Worm (Caenorhabditis elegans): Measurements from ENCODE around the gene pup-2.

Gene pup-2

DNA sequence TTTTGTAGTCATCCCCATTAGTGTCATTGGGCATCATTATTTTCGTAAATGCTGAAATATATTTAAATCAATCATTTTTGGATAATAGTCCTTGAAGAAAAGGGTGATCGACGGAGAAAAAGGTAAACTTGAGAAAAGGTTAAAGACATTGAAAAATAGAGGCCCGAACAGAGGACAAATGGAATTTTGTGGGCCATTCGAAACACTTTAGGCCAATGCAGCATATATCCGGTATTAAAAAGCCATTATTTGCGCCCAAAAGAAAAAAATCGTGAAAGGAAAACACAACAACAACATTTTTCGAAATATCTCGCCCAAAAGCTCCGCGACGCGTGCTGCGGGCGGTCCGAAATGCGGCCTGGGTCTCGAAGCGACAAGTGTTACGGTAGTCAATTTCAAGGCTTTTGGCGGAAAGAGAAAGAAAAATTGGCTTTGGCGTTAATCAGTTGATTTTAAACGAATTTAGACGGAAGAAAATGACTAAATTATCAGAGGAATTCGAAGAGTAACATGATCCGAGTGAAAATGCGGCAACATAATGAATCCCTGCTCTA lies 21.2 kb downstream of the pup-2 start, which contains the start of gene morc-1 (continued):
- TF ChIP-seq mcd-1 (GFP tag; IDR thresholded peaks at IDR 0.05) (no peak), hsf-1 (GFP tag; IDR thresholded peaks at IDR 0.05) (no peak), ceh-91 (GFP tag; IDR thresholded peaks at IDR 0.05) (0 out of 2 replicates have a peak, but pooled peaks have one; percentile 30)

DNA sequence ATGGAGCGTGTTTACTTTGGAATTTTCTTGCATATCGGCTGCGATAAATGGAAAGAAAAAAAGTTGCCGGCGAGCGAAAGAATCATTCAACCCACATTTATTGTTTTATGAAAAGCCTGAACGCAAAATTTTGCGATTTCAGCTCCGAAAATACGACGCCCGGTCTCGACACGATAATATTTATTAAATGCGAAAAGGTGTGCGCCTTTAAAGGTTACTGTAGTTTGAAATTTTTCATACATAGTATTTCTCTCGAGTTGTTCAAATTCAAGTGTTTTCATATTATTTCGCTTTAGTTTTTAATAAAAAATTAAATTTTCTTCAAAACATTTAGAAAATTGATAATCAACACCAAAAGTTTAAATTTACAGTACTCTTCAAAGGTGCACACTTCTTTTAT lies 23.3 kb downstream of the pup-2 start, which contains the start of gene syx-16:
Gene syx-16 (minus strand): TSS at position 118 of the 400 bp plus-strand sequence.
- TF ChIP-seq D2030.7 (GFP tag; IDR thresholded peaks at IDR 0.05) = peak; percentile 35; the same call in 1 of the 2 replicates
- TF ChIP-seq F23B12.7 (tag; optimal IDR thresholded peaks at IDR 0.05; ENCODE audit: insufficient read depth) = no peak
- TF ChIP-seq F33H1.4 (GFP tag; IDR thresholded peaks at IDR 0.05) = peak; percentile 75
- TF ChIP-seq ztf-18 (tag; optimal IDR thresholded peaks at IDR 0.05) = no peak
- TF ChIP-seq xnd-1 (tag; optimal IDR thresholded peaks at IDR 0.05) = peak; percentile 82
- TF ChIP-seq dox-1 (GFP tag; IDR thresholded peaks at IDR 0.05) = peak; percentile 27; the same call in 1 of the 2 replicates
- peak; percentile 83 for TF ChIP-seq lsl-1 (GFP tag; optimal IDR thresholded peaks at IDR 0.05)
- peak; percentile 33 for TF ChIP-seq lin-54 (GFP tag; optimal IDR thresholded peaks at IDR 0.05)
- no peak for TF ChIP-seq F10E7.11 (tag; optimal IDR thresholded peaks at IDR 0.05)
- no peak for TF ChIP-seq T26A5.8 (tag; optimal IDR thresholded peaks at IDR 0.05)
- TF ChIP-seq madf-6 (GFP tag; IDR thresholded peaks at IDR 0.05) = peak; percentile 93
- TF ChIP-seq madf-8 (GFP tag; conservative IDR thresholded peaks at IDR 0.05) = peak; percentile 90

DNA sequence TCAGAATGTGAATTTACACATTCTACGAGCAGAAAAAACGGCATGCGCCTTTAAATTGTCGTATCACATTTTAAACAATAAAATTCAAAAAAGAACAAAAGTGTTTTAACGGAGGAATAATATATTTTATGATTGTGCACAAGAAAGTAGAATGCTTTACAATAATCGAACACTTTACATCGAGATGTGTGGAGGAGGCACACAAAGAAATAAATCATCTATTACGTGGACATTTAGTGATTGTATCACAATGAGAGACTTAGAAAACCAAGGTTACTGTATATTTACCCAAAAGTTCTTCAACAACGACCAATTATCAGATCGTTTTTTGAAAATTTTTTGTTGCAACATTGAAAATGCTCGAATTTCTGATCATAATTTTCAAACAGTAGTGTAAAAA lies 24.5 kb downstream of the pup-2 start:
- TF ChIP-seq C17E4.6 (GFP tag; IDR thresholded peaks at IDR 0.05) (no peak), dox-1 (GFP tag; IDR thresholded peaks at IDR 0.05) (no peak), lin-40 (tag; optimal IDR thresholded peaks at IDR 0.05) (no peak), Y95B8A.8 (GFP tag; IDR thresholded peaks at IDR 0.05) (no peak), ceh-91 (GFP tag; IDR thresholded peaks at IDR 0.05) (no peak), madf-3 (GFP tag; IDR thresholded peaks at IDR 0.05) (no peak), rpc-1 (optimal IDR thresholded peaks at IDR 0.05) (no peak), rpc-1 (tag; optimal IDR thresholded peaks at IDR 0.05) (no peak), B0035.1 (tag; optimal IDR thresholded peaks at IDR 0.05) (no peak), ztf-25 (GFP tag; IDR thresholded peaks at IDR 0.05) (no peak), hrde-1 (tag; optimal IDR thresholded peaks at IDR 0.05; ENCODE audit: borderline replicate concordance) (no peak), attf-5 (GFP tag; optimal IDR thresholded peaks at IDR 0.05) (no peak), xnd-1 (tag; optimal IDR thresholded peaks at IDR 0.05) (no peak), nfya-2 (GFP tag; IDR thresholded peaks at IDR 0.05) (no peak), snpc-1.1 (tag; optimal IDR thresholded peaks at IDR 0.05; ENCODE audit: insufficient read depth) (no peak), ztf-18 (tag; optimal IDR thresholded peaks at IDR 0.05) (no peak)

DNA sequence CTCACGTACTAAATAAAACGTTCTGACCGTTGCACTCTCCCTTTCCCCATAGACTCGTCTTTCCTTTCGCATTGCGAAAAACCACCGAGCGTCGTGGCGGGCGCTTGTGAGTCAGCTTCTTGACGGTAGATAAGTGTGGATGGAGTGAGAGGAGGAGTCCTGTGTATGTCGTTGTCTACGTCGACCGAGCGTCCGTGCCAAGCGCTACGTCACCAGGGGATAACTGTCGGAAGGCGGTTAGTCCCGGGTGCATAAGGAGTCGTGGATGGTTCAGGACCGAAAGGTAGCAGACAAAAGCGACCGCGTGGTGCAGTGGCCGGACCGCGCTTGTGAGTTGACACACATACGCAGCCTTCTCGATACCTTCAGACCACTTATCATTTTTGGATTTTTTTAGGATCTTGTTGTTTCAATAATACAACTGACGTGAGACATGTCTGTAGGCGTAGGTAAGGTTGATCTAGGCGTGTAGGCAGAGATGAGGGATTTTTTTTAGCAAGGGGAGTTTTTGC lies 25.5 kb downstream of the pup-2 start:
- TF ChIP-seq let-607 (tag; optimal IDR thresholded peaks at IDR 0.05) = peak; percentile 48 to 60
- peak; percentile 78 for TF ChIP-seq him-1 (tag; optimal IDR thresholded peaks at IDR 0.05)
- 0 out of 2 replicates have a peak, but pooled peaks have one; percentile 47 for TF ChIP-seq ztf-25 (GFP tag; IDR thresholded peaks at IDR 0.05)
- peak; percentile 60; the same call in 1 of the 2 replicates for TF ChIP-seq pbrm-1 (GFP tag; IDR thresholded peaks at IDR 0.05)
- 0 out of 2 replicates have a peak, but pooled peaks have one; percentile 29 for TF ChIP-seq B0019.2 (GFP tag; conservative IDR thresholded peaks at IDR 0.05)
- peak; percentile 42 for TF ChIP-seq F23B12.7 (tag; optimal IDR thresholded peaks at IDR 0.05; ENCODE audit: insufficient read depth)
- peak; percentile 69 for TF ChIP-seq K11D2.4 (GFP tag; IDR thresholded peaks at IDR 0.05)
- peak; percentile 78 for TF ChIP-seq ztf-18 (tag; optimal IDR thresholded peaks at IDR 0.05)
- 0 out of 2 replicates have a peak, but pooled peaks have one; percentile 5 for TF ChIP-seq ztf-6 (GFP tag; IDR thresholded peaks at IDR 0.05)
- TF ChIP-seq repo-1 (tag; optimal IDR thresholded peaks at IDR 0.05) = peak; percentile 79
- TF ChIP-seq ztf-28 (GFP tag; IDR thresholded peaks at IDR 0.05) = 0 out of 2 replicates have a peak, but pooled peaks have one; percentile 30
- peak; percentile 73 for TF ChIP-seq attf-5 (GFP tag; optimal IDR thresholded peaks at IDR 0.05)
- TF ChIP-seq madf-8 (GFP tag; conservative IDR thresholded peaks at IDR 0.05) = peak; percentile 50
- peak; percentile 44 for TF ChIP-seq unc-130 (GFP tag; optimal IDR thresholded peaks at IDR 0.05)
- TF ChIP-seq F57C9.4 (tag; optimal IDR thresholded peaks at IDR 0.05) = peak; percentile 70
- TF ChIP-seq zim-3 (tag; optimal IDR thresholded peaks at IDR 0.05) = peak; percentile 67
- TF ChIP-seq ceh-91 (GFP tag; IDR thresholded peaks at IDR 0.05) = peak; percentile 62; the same call in 1 of the 2 replicates
- TF ChIP-seq bed-2 (GFP tag; IDR thresholded peaks at IDR 0.05) = peak; percentile 78; the same call in 1 of the 2 replicates
- TF ChIP-seq lin-54 (GFP tag; optimal IDR thresholded peaks at IDR 0.05) = peak; percentile 65
- peak; percentile 68 for TF ChIP-seq B0261.1 (tag; optimal IDR thresholded peaks at IDR 0.05)
- 0 out of 2 replicates have a peak, but pooled peaks have one; percentile 28 for TF ChIP-seq attf-3 (GFP tag; conservative IDR thresholded peaks at IDR 0.05)

Measured in whole organism, young adult.